Worm (Caenorhabditis elegans): ENCODE measurements around the gene T24H7.9.

DNA sequence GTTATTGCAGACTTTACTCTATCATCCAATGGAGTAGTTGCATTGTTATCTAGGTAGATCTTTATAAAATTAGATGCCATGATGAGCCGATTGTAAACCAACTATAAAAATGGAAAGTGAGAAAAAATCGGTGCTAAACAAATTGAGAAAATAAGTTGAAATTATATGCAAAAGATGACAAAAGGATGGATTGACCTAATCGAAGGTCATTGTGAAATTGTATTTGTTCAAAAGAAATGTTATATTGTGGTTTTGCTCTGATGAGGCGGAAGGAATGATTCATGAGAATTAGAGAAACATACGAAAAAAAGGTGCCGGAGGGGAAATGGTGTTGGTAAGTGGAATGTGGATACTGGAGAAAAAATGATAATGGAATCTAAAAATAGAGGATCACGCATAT is 45.7 kb upstream of the T24H7.9 start, which contains the start of gene scly-1:
- TF ChIP-seq fkh-4 (tag; optimal IDR thresholded peaks at IDR 0.05; ENCODE audit: borderline replicate concordance) (no peak), nhr-28 (tag; optimal IDR thresholded peaks at IDR 0.05) (no peak), rnt-1 (tag; optimal IDR thresholded peaks at IDR 0.05) (no peak), fkh-8 (tag; optimal IDR thresholded peaks at IDR 0.05) (no peak), fkh-10 (GFP tag; optimal IDR thresholded peaks at IDR 0.05) (no peak), mep-1 (tag; optimal IDR thresholded peaks at IDR 0.05) (no peak), zag-1 (tag; optimal IDR thresholded peaks at IDR 0.05) (no peak), aly-2 (tag; optimal IDR thresholded peaks at IDR 0.05) (no peak), lir-3 (tag; optimal IDR thresholded peaks at IDR 0.05; ENCODE audit: poor library complexity) (no peak), skn-1 (tag; optimal IDR thresholded peaks at IDR 0.05) (no peak), nhr-11 (tag; optimal IDR thresholded peaks at IDR 0.05) (no peak), nhr-85 (tag) (no peak), dpl-1 (GFP tag; optimal IDR thresholded peaks at IDR 0.05) (no peak), pag-3 (tag; optimal IDR thresholded peaks at IDR 0.05; ENCODE audit: borderline replicate concordance, insufficient read depth) (no peak)

Measured in whole organism, L1 larva.